Fruit fly (Drosophila melanogaster) whole organism, pupa: ENCODE measurements around the gene GluRIIE.
A peak's percentile ranks its signal among the peaks of the same experiment; 100 is the strongest.

Experiments used
- CG10348 ChIP-seq: fragments of 200-800 bp; sonication (Bioruptor generic); IDR thresholded peaks from 2 replicates; pipeline ENCODE4 v1.3.6; 2022; ENCODE audit warnings: missing biosample characterization, missing genetic modification characterization
- CG12605 ChIP-seq: fragments of 200-800 bp; sonication (Bioruptor generic); IDR thresholded peaks from 2 replicates; pipeline ENCODE4 v1.3.6; 2022; ENCODE audit warnings: missing biosample characterization, missing genetic modification characterization
- CG13204 ChIP-seq: fragments of 200-800 bp; sonication (Bioruptor generic); optimal IDR thresholded peaks from 2 replicates; lab custom pipeline; 2018; ENCODE audit warnings: missing biosample characterization, mild to moderate bottlenecking, missing genetic modification characterization, moderate library complexity
- CG14655 ChIP-seq: fragments of 200-800 bp; sonication (Bioruptor generic); optimal IDR thresholded peaks from 3 replicates; lab custom pipeline; 2017; ENCODE audit warnings: mild to moderate bottlenecking, missing biosample characterization, missing genetic modification reagents, missing genetic modification characterization
- CG15710 ChIP-seq: fragments of 200-800 bp; sonication (Bioruptor generic); optimal IDR thresholded peaks from 2 replicates; lab custom pipeline; 2018; ENCODE audit warnings: missing biosample characterization, mild to moderate bottlenecking, missing genetic modification characterization, moderate library complexity
- CG17806 ChIP-seq: fragments of 200-800 bp; sonication (Bioruptor generic); optimal IDR thresholded peaks from 2 replicates; lab custom pipeline; 2018; ENCODE audit warnings: missing biosample characterization, mild to moderate bottlenecking, missing genetic modification characterization, moderate library complexity
- CG32121 ChIP-seq: fragments of 200-800 bp; sonication (Bioruptor generic); IDR thresholded peaks from 2 replicates; pipeline ENCODE4 v1.3.6; 2022; ENCODE audit warnings: missing biosample characterization, missing genetic modification characterization
- CG34367 ChIP-seq: fragments of 200-800 bp; sonication (Bioruptor generic); optimal IDR thresholded peaks from 2 replicates; lab custom pipeline; 2018; ENCODE audit warnings: missing biosample characterization, mild to moderate bottlenecking, missing genetic modification characterization
- CG4496 ChIP-seq: fragments of 200-800 bp; sonication (Bioruptor generic); IDR thresholded peaks from 3 replicates; pipeline ENCODE4 v1.3.6; 2022; ENCODE audit warnings: missing biosample characterization, missing genetic modification characterization
- CG8159 ChIP-seq: fragments of 200-800 bp; sonication (Bioruptor generic); optimal IDR thresholded peaks from 3 replicates; lab custom pipeline; 2018; ENCODE audit warnings: missing biosample characterization, mild to moderate bottlenecking, missing genetic modification characterization, moderate library complexity
- CG8301 ChIP-seq: fragments of 200-800 bp; sonication (Bioruptor generic); optimal IDR thresholded peaks from 2 replicates; lab custom pipeline; 2018; ENCODE audit warnings: missing biosample characterization, mild to moderate bottlenecking, missing genetic modification characterization
- CG9948 ChIP-seq: fragments of 200-800 bp; sonication (Bioruptor generic); optimal IDR thresholded peaks from 2 replicates; lab custom pipeline; 2018; ENCODE audit warnings: missing biosample characterization, mild to moderate bottlenecking, missing genetic modification characterization, moderate library complexity
- D1 ChIP-seq: fragments of 200-800 bp; sonication (Bioruptor generic); optimal IDR thresholded peaks from 2 replicates; lab custom pipeline; 2018; ENCODE audit warnings: missing biosample characterization, mild to moderate bottlenecking, missing genetic modification characterization, moderate library complexity
- EcR ChIP-seq: fragments of 200-800 bp; sonication (Bioruptor generic); optimal IDR thresholded peaks from 3 replicates; lab custom pipeline; 2019; ENCODE audit warnings: missing biosample characterization, missing genetic modification characterization, mild to moderate bottlenecking, moderate library complexity, missing genetic modification reagents
- Ets98B ChIP-seq: fragments of 200-800 bp; sonication (Bioruptor generic); IDR thresholded peaks from 2 replicates; pipeline ENCODE4 v1.3.6; 2022; ENCODE audit warnings: missing biosample characterization, missing genetic modification characterization
- Pif1B ChIP-seq: fragments of 200-800 bp; sonication (Bioruptor generic); optimal IDR thresholded peaks from 3 replicates; lab custom pipeline; 2016; ENCODE audit warnings: missing biosample characterization, missing genetic modification characterization
- Snoo ChIP-seq: fragments of 200-800 bp; sonication (Bioruptor generic); optimal IDR thresholded peaks from 3 replicates; lab custom pipeline; 2017; ENCODE audit warnings: missing biosample characterization, mild to moderate bottlenecking, missing genetic modification characterization, inconsistent platforms
- fd96Ca ChIP-seq: fragments of 200-800 bp; sonication (Bioruptor generic); IDR thresholded peaks from 3 replicates; pipeline ENCODE4 v1.3.6; 2022; ENCODE audit warnings: missing biosample characterization, missing genetic modification characterization
- gl ChIP-seq: fragments of 200-800 bp; sonication (Bioruptor generic); optimal IDR thresholded peaks from 2 replicates; lab custom pipeline; 2018; ENCODE audit warnings: missing biosample characterization, mild to moderate bottlenecking, missing genetic modification characterization
- rn ChIP-seq: fragments of 200-800 bp; sonication (Bioruptor generic); IDR thresholded peaks from 2 replicates; pipeline ENCODE4 v1.3.6; 2022; ENCODE audit warnings: missing biosample characterization, missing genetic modification characterization

The GluRIIE gene

DNA sequence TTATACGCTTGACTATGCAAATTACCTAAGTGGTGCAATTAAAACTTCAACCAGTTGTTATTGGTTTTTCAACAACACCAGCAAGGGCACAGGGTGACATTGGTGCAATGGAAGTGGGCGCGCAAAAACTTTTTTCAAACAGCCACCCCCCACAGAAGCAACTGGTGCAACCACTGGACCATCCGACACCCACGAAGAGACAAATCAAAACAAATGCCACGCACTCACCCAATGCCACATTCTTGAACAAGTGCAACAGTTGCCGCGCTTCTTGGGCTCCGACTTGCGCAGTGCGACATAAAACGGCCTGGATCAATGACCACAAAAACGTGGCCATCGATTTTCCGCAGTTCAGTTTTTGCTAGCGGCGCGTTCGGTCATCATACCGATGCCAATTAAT, 12.8 kb downstream of the GluRIIE start:
- peak; percentile 95 for TF ChIP-seq CG12605 (GFP tag; lab: Robert Waterston, UW)
- TF ChIP-seq Ets98B (GFP tag; lab: Robert Waterston, UW): 0 out of 2 replicates have a peak, but pooled peaks have one; percentile 16
- TF ChIP-seq CG17806 (tag; lab: Kevin White, UChicago): no peak

DNA sequence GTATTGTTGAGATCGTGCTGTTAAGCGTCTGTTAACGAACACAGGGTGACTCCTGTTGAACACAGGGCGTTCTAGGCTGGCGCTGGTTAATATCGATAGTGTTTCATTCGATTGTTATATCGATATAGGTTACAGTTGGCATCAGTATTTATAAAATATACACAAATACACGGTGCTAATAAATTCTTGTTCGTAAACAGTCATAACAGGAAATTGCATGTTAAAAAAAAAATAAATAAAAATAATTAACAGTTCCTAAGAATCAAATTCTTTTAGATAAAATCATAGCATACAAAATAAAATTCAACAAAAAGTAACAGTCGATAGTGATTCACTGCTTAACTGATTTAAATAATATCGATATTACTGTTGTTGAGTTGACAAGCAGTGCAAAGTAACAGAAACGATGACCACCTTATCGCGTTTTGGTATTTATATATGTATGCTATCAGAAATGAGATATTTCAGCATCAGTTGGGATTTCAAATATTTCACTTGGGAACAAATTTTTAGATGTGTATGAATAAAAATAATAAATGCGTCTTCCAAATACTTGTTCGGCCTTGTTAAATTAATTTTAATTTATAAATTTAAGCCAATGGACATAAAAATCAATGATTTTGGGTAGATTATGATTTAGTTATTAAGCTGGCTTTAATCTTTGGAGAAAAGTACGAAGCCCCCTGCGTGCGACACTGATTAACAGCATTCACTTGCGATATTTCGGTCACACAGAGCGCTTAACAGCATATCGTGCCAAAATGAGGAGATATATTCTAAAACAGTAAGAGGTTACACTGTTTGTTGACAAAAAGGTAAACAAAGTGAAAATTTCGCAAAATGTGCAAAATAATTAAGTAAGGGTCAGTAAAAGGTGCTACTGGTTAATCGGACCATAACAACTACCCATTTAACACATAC, 13.6 kb downstream of the GluRIIE start, which contains the start of the genes Pi3K92E and Lrrk:
Pi3K92E (minus strand) TSS at position 59 of the 921 bp plus-strand sequence.
Lrrk (plus strand) TSS at position 807 of the 921 bp plus-strand sequence.
- 0 out of 3 replicates have a peak, but pooled peaks have one; percentile 37 for TF ChIP-seq CG4496 (GFP tag; lab: Robert Waterston, UW)
- TF ChIP-seq CG13204 (GFP tag; lab: Kevin White, UChicago): no peak
- no peak for TF ChIP-seq gl (tag; lab: Kevin White, UChicago)
- no peak for TF ChIP-seq Snoo
- TF ChIP-seq CG10348: no peak
- no peak for TF ChIP-seq rn (GFP tag; lab: Robert Waterston, UW)
- TF ChIP-seq CG9948 (tag; lab: Kevin White, UChicago): no peak
- TF ChIP-seq CG8159 (tag; lab: Kevin White, UChicago): no peak
- TF ChIP-seq CG17806 (tag; lab: Kevin White, UChicago): no peak
- peak; percentile 27 for TF ChIP-seq CG34367
- no peak for TF ChIP-seq CG8301 (tag; lab: Kevin White, UChicago)

DNA sequence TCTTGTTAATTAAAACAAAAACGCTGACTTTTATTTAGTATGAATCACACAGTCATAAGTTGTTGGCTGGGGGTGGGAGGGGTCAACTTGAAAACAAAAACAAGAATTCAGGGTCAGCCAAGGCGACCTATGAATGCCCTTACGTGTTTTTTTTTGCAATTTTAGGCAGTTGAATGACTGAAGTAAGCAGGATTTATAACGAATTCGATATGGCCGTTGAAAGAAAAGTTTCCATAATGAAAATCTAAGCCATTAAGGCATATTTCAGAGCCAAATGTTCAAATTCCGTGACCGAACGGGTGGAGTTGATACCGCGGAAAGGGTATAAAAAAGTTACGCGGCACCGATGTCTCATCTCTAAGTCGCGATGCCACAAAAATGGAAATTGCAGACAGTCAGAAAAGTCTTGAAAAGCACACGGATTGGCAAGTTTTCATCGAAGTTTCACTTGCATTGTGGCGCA, 14.5 kb downstream of the GluRIIE start:
- TF ChIP-seq CG17806 (tag; lab: Kevin White, UChicago) (no peak), CG9948 (tag; lab: Kevin White, UChicago) (peak; percentile 58), CG32121 (GFP tag; lab: Robert Waterston, UW) (peak; percentile 71), Ets98B (GFP tag; lab: Robert Waterston, UW) (peak; percentile 71), CG8301 (tag; lab: Kevin White, UChicago) (no peak), EcR (GFP tag; lab: Kevin White, UChicago) (no peak), CG34367 (no peak), gl (tag; lab: Kevin White, UChicago) (no peak), fd96Ca (peak; percentile 80), CG13204 (GFP tag; lab: Kevin White, UChicago) (no peak), CG4496 (GFP tag; lab: Robert Waterston, UW) (peak; percentile 59; the same call in 2 of the 3 replicates), D1 (tag; lab: Kevin White, UChicago) (no peak), CG14655 (no peak), Snoo (peak; percentile 49), CG15710 (peak; percentile 60), rn (GFP tag; lab: Robert Waterston, UW) (peak; percentile 52; the same call in 1 of the 2 replicates)

DNA sequence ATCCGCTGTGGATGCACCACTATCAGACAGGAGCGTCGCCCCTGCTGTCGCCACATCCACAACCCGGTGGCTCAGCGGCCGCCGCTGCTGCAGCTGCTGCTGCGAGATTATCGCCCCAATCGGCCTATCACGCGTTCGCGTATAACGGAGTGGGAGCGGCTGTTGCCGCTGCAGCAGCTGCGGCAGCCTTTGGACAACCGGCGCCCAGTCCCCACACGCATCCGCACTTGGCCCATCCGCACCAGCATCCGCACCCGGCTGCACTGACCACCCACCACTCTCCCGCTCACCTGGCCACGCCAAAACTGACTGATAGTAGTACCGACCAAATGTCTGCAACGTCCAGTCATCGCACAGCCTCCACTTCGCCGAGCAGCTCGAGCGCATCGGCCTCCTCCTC, 22.4 kb downstream of the GluRIIE start:
- TF ChIP-seq rn (GFP tag; lab: Robert Waterston, UW) (no peak), Pif1B (no peak), CG17806 (tag; lab: Kevin White, UChicago) (no peak), CG14655 (no peak), CG9948 (tag; lab: Kevin White, UChicago) (no peak), CG13204 (GFP tag; lab: Kevin White, UChicago) (no peak), Snoo (no peak)

DNA sequence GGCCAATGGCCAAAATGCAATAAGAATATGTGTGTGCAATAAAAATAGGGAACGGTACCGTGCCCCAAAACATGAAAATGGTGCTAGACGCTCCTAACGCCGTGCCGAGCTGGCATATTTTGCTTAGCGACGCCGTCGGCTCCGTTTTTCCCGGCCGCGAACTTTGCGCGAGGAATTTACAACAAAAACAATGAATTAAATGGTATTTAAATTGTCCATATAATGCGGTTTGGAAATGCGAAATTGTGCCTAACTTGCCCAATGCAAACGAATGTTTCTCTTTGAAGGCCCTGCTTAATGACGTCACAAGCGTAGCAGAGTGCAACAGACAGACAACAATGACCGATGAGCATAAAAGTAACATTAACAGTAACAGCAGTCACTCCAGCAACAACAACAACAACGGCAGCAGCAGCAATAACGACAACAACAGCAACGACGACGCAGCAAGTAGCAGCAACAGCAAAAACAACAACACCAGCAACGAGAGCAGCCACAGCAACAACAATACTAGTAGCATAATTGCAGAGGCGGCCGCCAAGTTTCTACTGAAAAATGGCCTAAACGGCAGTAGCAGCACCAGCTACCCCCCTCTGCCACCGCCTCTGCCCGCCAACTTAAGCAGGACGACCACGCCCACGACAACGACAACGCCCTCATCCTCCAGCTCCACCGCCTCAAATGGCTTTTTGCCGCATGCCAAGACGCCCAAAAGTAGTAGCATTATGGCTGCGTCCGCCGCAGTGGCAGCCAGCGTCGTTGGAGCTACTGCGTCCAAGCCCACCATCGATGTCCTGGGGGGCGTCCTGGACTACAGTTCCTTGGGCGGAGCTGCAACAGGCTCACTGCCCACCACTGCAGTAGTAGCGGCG, 26.0 kb downstream of the GluRIIE start:
- TF ChIP-seq Snoo (no peak), CG14655 (no peak), CG9948 (tag; lab: Kevin White, UChicago) (peak; percentile 29)
- TF ChIP-seq, all 21 proteins: peak for 1

DNA sequence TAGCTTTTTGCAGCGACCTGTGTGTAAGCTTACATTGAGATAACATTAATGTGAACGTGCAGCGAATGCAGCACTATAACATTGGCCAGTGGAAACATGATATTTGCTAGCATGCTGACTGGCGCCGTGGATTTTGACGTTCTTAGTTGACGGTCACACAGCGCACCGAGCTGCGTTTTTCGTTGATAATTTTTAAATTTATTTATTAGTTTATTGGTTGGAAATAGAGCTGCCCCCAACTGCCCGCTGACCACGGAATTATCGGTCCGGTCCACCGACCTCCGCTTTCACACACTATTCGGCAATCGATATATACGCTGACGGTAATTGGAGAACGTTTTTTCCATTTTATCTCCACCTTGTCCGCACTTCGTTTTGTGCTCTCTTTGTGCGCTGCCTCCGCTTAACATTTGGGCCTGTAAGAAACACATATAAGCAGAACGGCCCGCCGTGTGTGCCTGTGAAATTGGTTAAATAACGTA, 26.7 kb downstream of the GluRIIE start, which contains the start of gene H:
H (plus strand) TSS at position 134 of the 482 bp plus-strand sequence.
- no peak for TF ChIP-seq D1 (tag; lab: Kevin White, UChicago)
- no peak for TF ChIP-seq CG10348
- TF ChIP-seq CG32121 (GFP tag; lab: Robert Waterston, UW): no peak
- no peak for TF ChIP-seq CG34367
- no peak for TF ChIP-seq CG17806 (tag; lab: Kevin White, UChicago)
- no peak for TF ChIP-seq Pif1B
- TF ChIP-seq gl (tag; lab: Kevin White, UChicago): no peak
- TF ChIP-seq CG9948 (tag; lab: Kevin White, UChicago): no peak
- no peak for TF ChIP-seq CG12605 (GFP tag; lab: Robert Waterston, UW)
- no peak for TF ChIP-seq CG4496 (GFP tag; lab: Robert Waterston, UW)
- no peak for TF ChIP-seq CG15710
- no peak for TF ChIP-seq fd96Ca
- TF ChIP-seq Ets98B (GFP tag; lab: Robert Waterston, UW): no peak
